Worm (Caenorhabditis elegans): ENCODE measurements around the gene C16C8.19.

DNA sequence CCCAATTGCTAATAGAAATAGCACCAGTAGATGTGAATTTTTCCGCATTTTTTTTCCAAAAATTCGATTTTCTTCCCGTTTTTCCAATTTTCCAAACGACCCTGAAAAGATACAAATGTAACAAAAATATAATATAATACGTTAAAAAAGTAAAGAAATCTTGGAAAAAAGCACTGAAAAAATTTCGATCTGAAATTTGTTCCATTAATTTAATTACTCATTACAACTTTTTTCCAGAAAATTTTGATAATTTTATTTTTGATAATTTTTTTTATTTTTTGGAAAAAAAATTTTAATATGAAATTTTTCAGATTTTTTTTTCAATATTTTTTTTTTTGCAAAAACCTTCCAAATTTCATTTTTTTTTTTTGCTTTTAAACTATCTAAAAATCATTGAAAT lies 21.9 kb upstream of the C16C8.19 start, which contains the start of gene skpo-2:
- TF ChIP-seq elt-3 (tag; optimal IDR thresholded peaks at IDR 0.05), result no peak
- TF ChIP-seq fos-1 (tag; optimal IDR thresholded peaks at IDR 0.05), result no peak
- TF ChIP-seq ztf-11 (tag; optimal IDR thresholded peaks at IDR 0.05), result no peak
- TF ChIP-seq R02D3.7 (tag; optimal IDR thresholded peaks at IDR 0.05), result no peak
- TF ChIP-seq nhr-77 (tag; optimal IDR thresholded peaks at IDR 0.05), result no peak

Data from whole organism, L2 larva.